Fruit fly (Drosophila melanogaster) whole organism, adult: ENCODE results near the gene simj.
A peak's percentile ranks its signal among the peaks of the same experiment; 100 is the strongest.

Experiments
- CG11617 ChIP-seq: fragments of 200-800 bp; sonication (Bioruptor generic); optimal IDR thresholded peaks from 2 replicates; lab custom pipeline; 2017; ENCODE audit warnings: mild to moderate bottlenecking, missing biosample characterization, missing genetic modification reagents, missing genetic modification characterization
- CG12768 ChIP-seq: fragments of 200-800 bp; sonication (Bioruptor generic); optimal IDR thresholded peaks from 2 replicates; lab custom pipeline; 2017; ENCODE audit warnings: missing biosample characterization, missing genetic modification characterization, mild to moderate bottlenecking, moderate library complexity, missing genetic modification reagents
- CG14711 ChIP-seq: fragments of 200-800 bp; sonication (Bioruptor generic); optimal IDR thresholded peaks from 2 replicates; lab custom pipeline; 2018; ENCODE audit warnings: missing biosample characterization, mild to moderate bottlenecking, missing genetic modification characterization, moderate library complexity
- CG1620 ChIP-seq: fragments of 200-800 bp; sonication (Bioruptor generic); optimal IDR thresholded peaks from 2 replicates; lab custom pipeline; 2016; ENCODE audit warnings: missing biosample characterization, missing genetic modification characterization
- CG33017 ChIP-seq: fragments of 200-800 bp; sonication (Bioruptor generic); optimal IDR thresholded peaks from 2 replicates; lab custom pipeline; 2018; ENCODE audit warnings: missing biosample characterization, mild to moderate bottlenecking, missing genetic modification characterization, moderate library complexity
- CG5204 ChIP-seq: fragments of 200-800 bp; sonication (Bioruptor generic); optimal IDR thresholded peaks from 2 replicates; lab custom pipeline; 2016; ENCODE audit warnings: missing biosample characterization, missing genetic modification characterization
- CG7045 ChIP-seq: fragments of 200-800 bp; sonication (Bioruptor generic); optimal IDR thresholded peaks from 2 replicates; lab custom pipeline; 2017; ENCODE audit warnings: missing biosample characterization, mild to moderate bottlenecking, missing genetic modification characterization
- CG7101 ChIP-seq: fragments of 200-800 bp; sonication (Bioruptor generic); optimal IDR thresholded peaks from 2 replicates; lab custom pipeline; 2018; ENCODE audit warnings: missing biosample characterization, mild to moderate bottlenecking, missing genetic modification characterization, moderate library complexity
- Clk ChIP-seq: fragments of 200-800 bp; sonication (Bioruptor generic); optimal IDR thresholded peaks from 2 replicates; lab custom pipeline; 2017; ENCODE audit warnings: missing biosample characterization, missing genetic modification characterization
- Crg-1 ChIP-seq: fragments of 200-800 bp; sonication (Bioruptor generic); optimal IDR thresholded peaks from 2 replicates; lab custom pipeline; 2016; ENCODE audit warnings: missing biosample characterization, missing genetic modification characterization
- Hr96 ChIP-seq: fragments of 200-800 bp; sonication (Bioruptor generic); optimal IDR thresholded peaks from 2 replicates; lab custom pipeline; 2016; ENCODE audit warnings: missing biosample characterization, missing genetic modification characterization
- Mnt ChIP-seq: fragments of 200-800 bp; sonication (Bioruptor generic); optimal IDR thresholded peaks from 2 replicates; lab custom pipeline; 2016; ENCODE audit warnings: missing biosample characterization, mild to moderate bottlenecking, missing genetic modification characterization
- bab1 ChIP-seq: fragments of 200-800 bp; sonication (Bioruptor generic); optimal IDR thresholded peaks from 3 replicates; lab custom pipeline; 2019; ENCODE audit warnings: missing biosample characterization, mild to moderate bottlenecking, missing genetic modification characterization, moderate library complexity
- cic ChIP-seq: fragments of 200-800 bp; sonication (Bioruptor generic); optimal IDR thresholded peaks from 2 replicates; lab custom pipeline; 2017; ENCODE audit warnings: missing biosample characterization, mild to moderate bottlenecking, missing genetic modification characterization, moderate library complexity
- cnc ChIP-seq, 2 experiments: fragments of >200 bp; optimal IDR thresholded peaks; 2 replicates each; lab custom pipeline; 2017
- kay ChIP-seq: fragments of 200-800 bp; sonication (Bioruptor generic); peaks from one replicate; lab custom pipeline; 2016; ENCODE audit warnings: missing biosample characterization, missing genetic modification characterization, borderline replicate concordance
- ovo ChIP-seq: fragments of 200-800 bp; sonication (Bioruptor generic); optimal IDR thresholded peaks from 2 replicates; lab custom pipeline; 2016; ENCODE audit warnings: missing biosample characterization, missing genetic modification characterization
- pad ChIP-seq: fragments of 200-800 bp; sonication (Bioruptor generic); optimal IDR thresholded peaks from 3 replicates; lab custom pipeline; 2017; ENCODE audit warnings: missing biosample characterization, missing genetic modification characterization, mild to moderate bottlenecking, moderate library complexity, missing genetic modification reagents
- tj ChIP-seq: fragments of 200-800 bp; sonication (Bioruptor generic); optimal IDR thresholded peaks from 3 replicates; lab custom pipeline; 2017; ENCODE audit warnings: missing biosample characterization, mild to moderate bottlenecking, missing genetic modification characterization, moderate library complexity
- toe ChIP-seq: fragments of 200-800 bp; sonication (Bioruptor generic); optimal IDR thresholded peaks from 2 replicates; lab custom pipeline; 2016; ENCODE audit warnings: missing biosample characterization, missing genetic modification characterization

The simj gene

DNA sequence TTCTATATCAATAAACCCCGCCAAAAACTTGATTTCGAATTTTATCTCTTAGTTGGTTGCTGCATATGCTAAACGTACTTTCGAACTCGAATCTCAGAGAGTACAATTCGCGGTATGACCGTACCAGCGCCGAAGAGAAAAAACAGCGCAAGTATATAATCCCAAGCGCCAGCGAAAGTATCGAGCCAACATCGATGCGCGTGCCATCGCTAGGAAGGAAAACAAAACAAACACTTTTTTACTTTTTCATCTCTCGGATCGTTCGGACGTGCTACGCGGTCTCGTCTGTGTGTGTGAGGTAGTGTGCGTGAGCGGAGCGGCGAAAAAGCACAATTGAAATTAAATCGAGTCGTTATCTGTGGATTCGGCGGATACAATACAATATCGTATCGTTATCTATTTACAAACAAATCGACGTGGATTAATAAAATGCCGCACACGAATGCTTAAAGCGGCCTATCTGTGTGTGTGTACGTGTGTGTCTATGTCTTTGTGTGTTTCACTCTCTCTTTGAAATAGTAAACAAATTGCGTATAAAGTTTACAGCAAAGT, at the start of gene simj:
TSS of gene simj (plus strand) at position 229 of the 552 bp plus-strand sequence.
- TF ChIP-seq CG7101 (tag; lab: Kevin White, UChicago) (peak; percentile 78), ovo (peak; percentile 56), pad (GFP tag; lab: Kevin White, UChicago) (peak; percentile 45), Hr96 (GFP tag; lab: Kevin White, UChicago) (peak; percentile 54), tj (GFP tag; lab: Kevin White, UChicago) (peak; percentile 51), toe (GFP tag; lab: Kevin White, UChicago) (peak; percentile 6), Clk (no peak), bab1 (peak; percentile 76), CG7045 (GFP tag; lab: Kevin White, UChicago) (peak; percentile 28), CG12768 (GFP tag; lab: Kevin White, UChicago) (peak; percentile 72), cic (peak; percentile 89), CG1620 (GFP tag; lab: Kevin White, UChicago) (peak; percentile 39), CG5204 (GFP tag; lab: Kevin White, UChicago) (no peak), CG11617 (GFP tag; lab: Kevin White, UChicago) (peak; percentile 59), Mnt (GFP tag; lab: Kevin White, UChicago) (peak; percentile 78), cnc (optimal IDR thresholded peaks at IDR 0.05; lab: Kevin White, UChicago) (no peak), CG33017 (tag; lab: Kevin White, UChicago) (peak; percentile 76), Crg-1 (GFP tag; lab: Kevin White, UChicago) (peak; percentile 43), CG14711 (tag; lab: Kevin White, UChicago) (peak; percentile 39), kay (GFP tag; lab: Kevin White, UChicago) (peak; percentile 67)

- no peak for TF ChIP-seq CG33017 (tag; lab: Kevin White, UChicago)
- no peak for TF ChIP-seq Hr96 (GFP tag; lab: Kevin White, UChicago)
- no peak for TF ChIP-seq CG7101 (tag; lab: Kevin White, UChicago)
- no peak for TF ChIP-seq tj (GFP tag; lab: Kevin White, UChicago)
- no peak for TF ChIP-seq Mnt (GFP tag; lab: Kevin White, UChicago)
- TF ChIP-seq bab1: no peak
- TF ChIP-seq Crg-1 (GFP tag; lab: Kevin White, UChicago): no peak
- no peak for TF ChIP-seq toe (GFP tag; lab: Kevin White, UChicago)
- TF ChIP-seq pad (GFP tag; lab: Kevin White, UChicago): no peak
- TF ChIP-seq ovo: no peak
- no peak for TF ChIP-seq Clk
- no peak for TF ChIP-seq CG5204 (GFP tag; lab: Kevin White, UChicago)
- TF ChIP-seq kay (GFP tag; lab: Kevin White, UChicago): no peak
- no peak for TF ChIP-seq cic
- TF ChIP-seq CG11617 (GFP tag; lab: Kevin White, UChicago): no peak
- no peak for TF ChIP-seq CG1620 (GFP tag; lab: Kevin White, UChicago)
Observed at dm6 chr3L:10623476-10623875, 41.1 kb upstream of the simj start, which contains the start of gene CG42521. Gene CG42521, minus strand, starts transcription at chr3L:10623576.

dm6 chr3L:10625499-10625898, 39.0 kb upstream of the simj start, which contains the start of gene CG43127:
Gene CG43127, minus strand, starts transcription at chr3L:10625599.
- TF ChIP-seq kay (GFP tag; lab: Kevin White, UChicago) (no peak), CG11617 (GFP tag; lab: Kevin White, UChicago) (no peak)

DNA sequence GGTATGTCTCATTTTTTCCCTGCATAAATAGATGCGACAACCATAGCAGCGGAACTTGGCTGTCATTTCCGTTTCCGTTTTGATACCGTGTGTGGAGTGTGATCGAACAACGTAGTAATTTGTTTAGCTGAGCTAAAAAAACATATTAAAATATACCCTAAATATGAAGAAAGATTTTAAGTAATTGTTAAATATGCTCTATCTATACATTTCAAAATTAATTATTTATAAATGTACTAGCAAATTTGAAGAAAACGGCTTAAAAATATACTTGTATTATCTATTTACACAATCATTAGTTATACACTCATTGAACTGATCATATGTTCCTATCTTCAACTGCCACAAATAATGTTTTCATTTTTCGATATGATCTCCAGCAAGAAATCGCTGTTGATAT, 38.3 kb upstream of the simj start, which contains the start of gene CG34238:
TSS of gene CG34238 (plus strand) at position 301 of the 400 bp plus-strand sequence.
- TF ChIP-seq CG14711 (tag; lab: Kevin White, UChicago): no peak
- no peak for TF ChIP-seq Clk
- TF ChIP-seq kay (GFP tag; lab: Kevin White, UChicago): no peak
- TF ChIP-seq Crg-1 (GFP tag; lab: Kevin White, UChicago): no peak
- no peak for TF ChIP-seq CG33017 (tag; lab: Kevin White, UChicago)
- TF ChIP-seq cic: no peak
- no peak for TF ChIP-seq CG7101 (tag; lab: Kevin White, UChicago)
- TF ChIP-seq CG12768 (GFP tag; lab: Kevin White, UChicago): no peak
- no peak for TF ChIP-seq bab1
- TF ChIP-seq CG5204 (GFP tag; lab: Kevin White, UChicago): no peak
- TF ChIP-seq CG7045 (GFP tag; lab: Kevin White, UChicago): no peak
- no peak for TF ChIP-seq pad (GFP tag; lab: Kevin White, UChicago)
- TF ChIP-seq tj (GFP tag; lab: Kevin White, UChicago): no peak
- no peak for TF ChIP-seq CG11617 (GFP tag; lab: Kevin White, UChicago)
- TF ChIP-seq CG1620 (GFP tag; lab: Kevin White, UChicago): no peak
- TF ChIP-seq toe (GFP tag; lab: Kevin White, UChicago): no peak
- no peak for TF ChIP-seq Mnt (GFP tag; lab: Kevin White, UChicago)
- TF ChIP-seq ovo: no peak
- no peak for TF ChIP-seq cnc (optimal IDR thresholded peaks at IDR 0.05; lab: Kevin White, UChicago)

DNA sequence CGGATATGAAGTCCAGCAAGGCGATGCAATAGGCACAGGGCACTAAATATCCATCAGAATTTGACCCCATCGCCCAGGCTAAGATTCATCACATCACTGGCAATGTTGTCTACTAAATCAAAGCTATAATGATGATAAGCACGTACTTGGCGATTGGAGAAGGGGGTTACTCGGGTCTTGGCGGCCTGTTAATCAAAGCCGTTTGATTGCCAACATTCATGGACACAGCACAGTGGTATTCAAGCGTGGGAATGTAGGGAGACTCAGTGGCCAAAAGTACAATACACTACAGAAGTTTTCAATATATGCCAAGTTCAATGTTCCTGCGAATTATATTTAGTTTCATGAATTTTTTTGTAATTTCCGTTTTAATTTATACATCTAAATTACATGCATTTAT, 36.2 kb upstream of the simj start, which contains the start of gene CG14151:
TSS of gene CG14151 (minus strand) at position 101 of the 400 bp plus-strand sequence.
- no peak for TF ChIP-seq Hr96 (GFP tag; lab: Kevin White, UChicago)

dm6 chr3L:10629969-10630368, 34.6 kb upstream of the simj start, which contains the start of gene CG42536:
Gene CG42536, minus strand, starts transcription at chr3L:10630069.
- peak; percentile 16 for TF ChIP-seq kay (GFP tag; lab: Kevin White, UChicago)
- no peak for TF ChIP-seq toe (GFP tag; lab: Kevin White, UChicago)
